Fruit fly (Drosophila melanogaster) whole organism, embryonic: Measurements from ENCODE around the gene chb.

ENCODE experiments used
- B-H2 ChIP-seq: fragments of 200-800 bp; sonication (Bioruptor generic); optimal IDR thresholded peaks from 2 replicates; lab custom pipeline; 2018; ENCODE audit warnings: missing biosample characterization, mild to moderate bottlenecking, missing genetic modification characterization
- Blimp-1 ChIP-seq: fragments of 200-800 bp; sonication (Bioruptor generic); optimal IDR thresholded peaks from 3 replicates; lab custom pipeline; 2018; ENCODE audit warnings: missing biosample characterization, missing genetic modification characterization, mild to moderate bottlenecking, moderate library complexity, missing genetic modification reagents
- C15 ChIP-seq: fragments of 200-800 bp; sonication (Bioruptor generic); IDR thresholded peaks from 3 replicates; pipeline ENCODE4 v1.3.6; 2022; ENCODE audit warnings: missing biosample characterization, missing genetic modification characterization
- CG10147 ChIP-seq: fragments of 200-800 bp; sonication (Bioruptor generic); optimal IDR thresholded peaks from 2 replicates; lab custom pipeline; 2019; ENCODE audit warnings: missing biosample characterization, mild to moderate bottlenecking, missing genetic modification characterization, moderate library complexity
- CG10209 ChIP-seq: fragments of 200-800 bp; sonication (Bioruptor generic); optimal IDR thresholded peaks from 3 replicates; lab custom pipeline; 2017; ENCODE audit warnings: missing biosample characterization, mild to moderate bottlenecking, missing genetic modification characterization, missing genetic modification reagents
- CG12071 ChIP-seq: fragments of 200-800 bp; sonication (Bioruptor generic); optimal IDR thresholded peaks from 3 replicates; lab custom pipeline; 2018; ENCODE audit warnings: missing biosample characterization, mild to moderate bottlenecking, missing genetic modification characterization
- CG12155 ChIP-seq: fragments of 200-800 bp; sonication (Bioruptor generic); optimal IDR thresholded peaks from 3 replicates; lab custom pipeline; 2016; ENCODE audit warnings: missing biosample characterization, missing genetic modification characterization
- CG14441 ChIP-seq: fragments of 200-800 bp; sonication (Bioruptor generic); IDR thresholded peaks from 2 replicates; pipeline ENCODE4 v1.3.6; 2022; ENCODE audit warnings: missing biosample characterization, missing genetic modification characterization
- CG31388 ChIP-seq: fragments of 200-800 bp; sonication (Bioruptor generic); optimal IDR thresholded peaks from 2 replicates; lab custom pipeline; 2016; ENCODE audit warnings: missing biosample characterization, missing genetic modification characterization
- CG32767 ChIP-seq: fragments of 200-800 bp; sonication (Bioruptor generic); IDR thresholded peaks from 2 replicates; pipeline ENCODE4 v1.3.6; 2022; ENCODE audit warnings: missing biosample characterization, missing genetic modification characterization
- CG33213 ChIP-seq: fragments of 200-800 bp; sonication (Bioruptor generic); optimal IDR thresholded peaks from 3 replicates; lab custom pipeline; 2016; ENCODE audit warnings: missing biosample characterization, missing genetic modification characterization
- CG33557 ChIP-seq: fragments of 200-800 bp; sonication (Bioruptor generic); optimal IDR thresholded peaks from 2 replicates; lab custom pipeline; 2019; ENCODE audit warnings: missing biosample characterization, mild to moderate bottlenecking, missing genetic modification characterization, moderate library complexity
- CG3407 ChIP-seq: fragments of 200-800 bp; sonication (Bioruptor generic); optimal IDR thresholded peaks from 2 replicates; lab custom pipeline; 2018; ENCODE audit warnings: missing biosample characterization, mild to moderate bottlenecking, missing genetic modification characterization
- CG34224 ChIP-seq: fragments of 200-800 bp; sonication (Bioruptor generic); IDR thresholded peaks from 3 replicates; pipeline ENCODE4 v1.3.6; 2022; ENCODE audit warnings: missing biosample characterization, missing genetic modification characterization; ENCODE audit not compliant: partially characterized antibody
- CG4820 ChIP-seq: fragments of 200-800 bp; sonication (Bioruptor generic); optimal IDR thresholded peaks from 3 replicates; lab custom pipeline; 2016; ENCODE audit warnings: missing biosample characterization, missing genetic modification characterization
- CG6689 ChIP-seq: fragments of 200-800 bp; sonication (Bioruptor generic); IDR thresholded peaks from 2 replicates; pipeline ENCODE4 v1.3.6; 2022; ENCODE audit warnings: missing biosample characterization, missing genetic modification characterization
- CG7987 ChIP-seq: fragments of 200-800 bp; sonication (Bioruptor generic); optimal IDR thresholded peaks from 2 replicates; lab custom pipeline; 2018; ENCODE audit warnings: missing biosample characterization, mild to moderate bottlenecking, missing genetic modification characterization, moderate library complexity
- CG8388 ChIP-seq: fragments of 200-800 bp; sonication (Bioruptor generic); optimal IDR thresholded peaks from 2 replicates; lab custom pipeline; 2019; ENCODE audit warnings: missing biosample characterization, mild to moderate bottlenecking, missing genetic modification characterization, moderate library complexity
- CkIIα-i1 ChIP-seq: fragments of 200-800 bp; sonication (Bioruptor generic); IDR thresholded peaks from 2 replicates; pipeline ENCODE4 v1.3.6; 2022; ENCODE audit warnings: missing biosample characterization, missing genetic modification characterization
- Deaf1 ChIP-seq: fragments of 200-800 bp; optimal IDR thresholded peaks from 3 replicates; lab custom pipeline; 2019; ENCODE audit warnings: missing biosample characterization, mild to moderate bottlenecking, missing genetic modification characterization, moderate library complexity
- E2f2 ChIP-seq: fragments of 200-800 bp; sonication (Bioruptor generic); IDR thresholded peaks from 2 replicates; pipeline ENCODE4 v1.3.6; 2022; ENCODE audit warnings: missing biosample characterization, missing genetic modification characterization
- Elba2 ChIP-seq: fragments of 200-800 bp; sonication (Bioruptor generic); optimal IDR thresholded peaks from 3 replicates; lab custom pipeline; 2016; ENCODE audit warnings: missing biosample characterization, missing genetic modification characterization
- HLH54F ChIP-seq: fragments of 200-800 bp; sonication (Bioruptor generic); optimal IDR thresholded peaks from 3 replicates; lab custom pipeline; 2016; ENCODE audit warnings: missing biosample characterization, missing genetic modification characterization
- HmgZ ChIP-seq: fragments of 200-800 bp; sonication (Bioruptor generic); optimal IDR thresholded peaks from 2 replicates; lab custom pipeline; 2018; ENCODE audit warnings: missing biosample characterization, mild to moderate bottlenecking, missing genetic modification characterization
- Pdp1 ChIP-seq, 2 experiments: fragments of 200-800 bp; sonication (Bioruptor generic); optimal IDR thresholded peaks; 3 replicates each; lab custom pipeline; 2016; ENCODE audit warnings: missing biosample characterization in 2 of 2, missing genetic modification characterization in 2 of 2, mild to moderate bottlenecking in 1 of 2, moderate library complexity in 1 of 2
- Xrp1 ChIP-seq: fragments of 200-800 bp; sonication (Bioruptor generic); IDR thresholded peaks from 2 replicates; pipeline ENCODE4 v1.3.6; 2022; ENCODE audit warnings: missing biosample characterization, missing genetic modification characterization
- chm ChIP-seq: fragments of 200-800 bp; sonication (Bioruptor generic); IDR thresholded peaks from 2 replicates; pipeline ENCODE4 v1.3.6; 2022; ENCODE audit warnings: missing biosample characterization, missing genetic modification characterization
- chn ChIP-seq: fragments of 200-800 bp; sonication (Bioruptor generic); optimal IDR thresholded peaks from 2 replicates; lab custom pipeline; 2016; ENCODE audit warnings: missing biosample characterization, missing genetic modification characterization
- dati ChIP-seq: fragments of 200-800 bp; sonication (Bioruptor generic); IDR thresholded peaks from 2 replicates; pipeline ENCODE4 v1.3.6; 2022; ENCODE audit warnings: missing biosample characterization, missing genetic modification characterization
- eyg ChIP-seq: fragments of 200-800 bp; sonication (Bioruptor generic); optimal IDR thresholded peaks from 3 replicates; lab custom pipeline; 2016; ENCODE audit warnings: missing biosample characterization, missing genetic modification characterization
- fd64A ChIP-seq: fragments of 200-800 bp; sonication (Bioruptor generic); optimal IDR thresholded peaks from 3 replicates; lab custom pipeline; 2018; ENCODE audit warnings: missing biosample characterization, mild to moderate bottlenecking, missing genetic modification characterization
- fu2 ChIP-seq: fragments of 200-800 bp; sonication (Bioruptor generic); optimal IDR thresholded peaks from 2 replicates; lab custom pipeline; 2016; ENCODE audit warnings: missing biosample characterization, missing genetic modification characterization
- gt ChIP-seq: fragments of 200-800 bp; sonication (Bioruptor generic); IDR thresholded peaks from 2 replicates; pipeline ENCODE4 v1.3.6; 2022; ENCODE audit warnings: missing biosample characterization, missing genetic modification characterization
- mam ChIP-seq: fragments of 200-800 bp; sonication (Bioruptor generic); optimal IDR thresholded peaks from 3 replicates; lab custom pipeline; 2016; ENCODE audit warnings: missing biosample characterization, missing genetic modification characterization
- mld ChIP-seq: fragments of 200-800 bp; sonication (Bioruptor generic); IDR thresholded peaks from 3 replicates; pipeline ENCODE4 v1.3.6; 2022; ENCODE audit warnings: missing biosample characterization, missing genetic modification characterization; ENCODE audit not compliant: partially characterized antibody
- oc ChIP-seq: fragments of 200-800 bp; sonication (Bioruptor generic); optimal IDR thresholded peaks from 2 replicates; lab custom pipeline; 2018; ENCODE audit warnings: missing biosample characterization, mild to moderate bottlenecking, missing genetic modification characterization, moderate library complexity
- odd ChIP-seq: fragments of 200-800 bp; sonication (Bioruptor generic); optimal IDR thresholded peaks from 2 replicates; lab custom pipeline; 2017; ENCODE audit warnings: missing biosample characterization, mild to moderate bottlenecking, missing genetic modification characterization
- org-1 ChIP-seq: fragments of 200-800 bp; sonication (Bioruptor generic); optimal IDR thresholded peaks from 2 replicates; lab custom pipeline; 2017; ENCODE audit warnings: missing biosample characterization, missing genetic modification characterization
- otp ChIP-seq: fragments of 200-800 bp; sonication (Bioruptor generic); IDR thresholded peaks from 3 replicates; pipeline ENCODE4, ENCODE4 v1.3.6; 2022; ENCODE audit warnings: missing biosample characterization, missing genetic modification characterization
- phol ChIP-seq: fragments of 200-800 bp; sonication (Bioruptor generic); optimal IDR thresholded peaks from 3 replicates; lab custom pipeline; 2018; ENCODE audit warnings: missing biosample characterization, mild to moderate bottlenecking, missing genetic modification characterization, moderate library complexity
- psq ChIP-seq: fragments of 200-800 bp; sonication (Bioruptor generic); optimal IDR thresholded peaks from 2 replicates; lab custom pipeline; 2017; ENCODE audit warnings: missing biosample characterization, missing genetic modification characterization
- row ChIP-seq: fragments of 200-800 bp; sonication (Bioruptor generic); IDR thresholded peaks from 3 replicates; pipeline ENCODE4 v1.3.6; 2022; ENCODE audit warnings: missing biosample characterization, missing genetic modification characterization
- salm ChIP-seq: fragments of 200-800 bp; sonication (Bioruptor generic); optimal IDR thresholded peaks from 2 replicates; lab custom pipeline; 2018; ENCODE audit warnings: missing biosample characterization, mild to moderate bottlenecking, missing genetic modification characterization
- shn ChIP-seq: fragments of 200-800 bp; sonication (Bioruptor generic); optimal IDR thresholded peaks from 3 replicates; lab custom pipeline; 2016; ENCODE audit warnings: missing biosample characterization, missing genetic modification characterization
- slp2 ChIP-seq: fragments of 200-800 bp; sonication (Bioruptor generic); optimal IDR thresholded peaks from 2 replicates; lab custom pipeline; 2016; ENCODE audit warnings: missing biosample characterization, missing genetic modification characterization
- sob ChIP-seq: fragments of 200-800 bp; sonication (Bioruptor generic); IDR thresholded peaks from 2 replicates; pipeline ENCODE4 v1.3.6; 2022; ENCODE audit warnings: missing biosample characterization, missing genetic modification characterization
- sug ChIP-seq: fragments of 200-800 bp; optimal IDR thresholded peaks from 2 replicates; lab custom pipeline; 2019; ENCODE audit warnings: missing biosample characterization, mild to moderate bottlenecking, missing genetic modification characterization, moderate library complexity
- tin ChIP-seq: fragments of 200-800 bp; sonication (Bioruptor generic); optimal IDR thresholded peaks from 3 replicates; lab custom pipeline; 2016; ENCODE audit warnings: missing biosample characterization, missing genetic modification characterization
- trem ChIP-seq: fragments of 200-800 bp; optimal IDR thresholded peaks from 3 replicates; lab custom pipeline; 2019; ENCODE audit warnings: missing biosample characterization, mild to moderate bottlenecking, missing genetic modification characterization, moderate library complexity
- trh ChIP-seq: fragments of 200-800 bp; sonication (Bioruptor generic); optimal IDR thresholded peaks from 2 replicates; lab custom pipeline; 2016; ENCODE audit warnings: missing biosample characterization, missing genetic modification characterization
- tx ChIP-seq: fragments of 200-800 bp; sonication (Bioruptor generic); optimal IDR thresholded peaks from 2 replicates; lab custom pipeline; 2016; ENCODE audit warnings: missing biosample characterization, missing genetic modification characterization

chb gene

dm6 chr3L:21201246-21201896, 28.7 kb downstream of the chb start (continued):
- TF ChIP-seq chm, result no peak
- TF ChIP-seq CG14441 (GFP tag; lab: Robert Waterston, UW), result 0 out of 2 replicates have a peak, but pooled peaks have one; percentile 20
- TF ChIP-seq Elba2 (GFP tag; lab: Kevin White, UChicago), result no peak
- TF ChIP-seq tin, result no peak
- no peak for TF ChIP-seq HLH54F (GFP tag; lab: Kevin White, UChicago)
- TF ChIP-seq CG32767 (GFP tag; lab: Robert Waterston, UW), result no peak
- no peak for TF ChIP-seq fd64A
- no peak for TF ChIP-seq eyg (GFP tag; lab: Kevin White, UChicago)
- no peak for TF ChIP-seq odd
- no peak for TF ChIP-seq otp
- TF ChIP-seq CG6689, result no peak
- peak; percentile 5 for TF ChIP-seq HmgZ (tag; lab: Kevin White, UChicago)
- no peak for TF ChIP-seq CG3407 (GFP tag; lab: Kevin White, UChicago)
- TF ChIP-seq E2f2 (GFP tag; lab: Robert Waterston, UW), result no peak
- no peak for TF ChIP-seq CG33213 (GFP tag; lab: Kevin White, UChicago)
- TF ChIP-seq gt (GFP tag; lab: Robert Waterston, UW), result no peak
- no peak for TF ChIP-seq tx (GFP tag; lab: Kevin White, UChicago)
- TF ChIP-seq CG34224 (GFP tag; lab: Robert Waterston, UW), result no peak
- TF ChIP-seq phol (tag; lab: Kevin White, UChicago), result no peak
- TF ChIP-seq sob (GFP tag; lab: Robert Waterston, UW), result peak; percentile 46; the same call in 1 of the 2 replicates
- no peak for TF ChIP-seq CG10209 (GFP tag; lab: Kevin White, UChicago)
- TF ChIP-seq CG31388 (GFP tag; lab: Kevin White, UChicago), result no peak
- TF ChIP-seq CG12071, result peak; percentile 3
- no peak for TF ChIP-seq salm
- TF ChIP-seq sug (tag; lab: Kevin White, UChicago), result peak; percentile 25
- TF ChIP-seq Deaf1 (tag; lab: Kevin White, UChicago), result no peak
- TF ChIP-seq Pdp1 (GFP tag; optimal IDR thresholded peaks at IDR 0.05; lab: Kevin White, UChicago), result peak in 1 of 2 experiments; percentile 32
- TF ChIP-seq fu2 (GFP tag; lab: Kevin White, UChicago), result no peak
- peak; percentile 24; the same call in 1 of the 3 replicates for TF ChIP-seq row (GFP tag; lab: Robert Waterston, UW)
- no peak for TF ChIP-seq chn (GFP tag; lab: Kevin White, UChicago)
- no peak for TF ChIP-seq trh (GFP tag; lab: Kevin White, UChicago)
- no peak for TF ChIP-seq psq (GFP tag; lab: Kevin White, UChicago)
- TF ChIP-seq mld, result no peak
- TF ChIP-seq trem, result no peak
- TF ChIP-seq mam (GFP tag; lab: Kevin White, UChicago), result no peak
- TF ChIP-seq B-H2 (GFP tag; lab: Kevin White, UChicago), result no peak
- no peak for TF ChIP-seq CG8388 (GFP tag; lab: Kevin White, UChicago)
- no peak for TF ChIP-seq Blimp-1 (GFP tag; lab: Kevin White, UChicago)
- no peak for TF ChIP-seq CG33557 (GFP tag; lab: Kevin White, UChicago)
- no peak for TF ChIP-seq slp2
- no peak for TF ChIP-seq CG10147 (GFP tag; lab: Kevin White, UChicago)
- TF ChIP-seq shn (GFP tag; lab: Kevin White, UChicago), result no peak
- TF ChIP-seq CG4820 (GFP tag; lab: Kevin White, UChicago), result no peak
- TF ChIP-seq CG12155 (GFP tag; lab: Kevin White, UChicago), result no peak
- no peak for TF ChIP-seq org-1 (GFP tag; lab: Kevin White, UChicago)
- no peak for TF ChIP-seq dati (GFP tag; lab: Robert Waterston, UW)
- peak; percentile 19 for TF ChIP-seq CG7987
- TF ChIP-seq C15 (GFP tag; lab: Robert Waterston, UW), result 0 out of 3 replicates have a peak, but pooled peaks have one; percentile 22
- TF ChIP-seq Xrp1 (GFP tag; lab: Robert Waterston, UW), result peak; percentile 18; the same call in 1 of the 2 replicates
- no peak for TF ChIP-seq CkIIα-i1
- TF ChIP-seq oc, result no peak
